Fruit fly (Drosophila melanogaster) whole organism, embryonic: ENCODE results near the gene SppL.

Source experiments
- CG10147 ChIP-seq: fragments of 200-800 bp; sonication (Bioruptor generic); optimal IDR thresholded peaks from 2 replicates; lab custom pipeline; 2019; ENCODE audit warnings: missing biosample characterization, mild to moderate bottlenecking, missing genetic modification characterization, moderate library complexity
- CG10321 ChIP-seq: fragments of 200-800 bp; sonication (Bioruptor generic); IDR thresholded peaks from 2 replicates; pipeline ENCODE4 v1.3.6; 2022; ENCODE audit warnings: missing biosample characterization, missing genetic modification characterization
- CG10366 ChIP-seq: fragments of 200-800 bp; sonication (Bioruptor generic); IDR thresholded peaks from 2 replicates; pipeline ENCODE4 v1.3.6; 2022; ENCODE audit warnings: missing biosample characterization, missing genetic modification characterization
- CG10543 ChIP-seq: fragments of 200-800 bp; sonication (Bioruptor generic); optimal IDR thresholded peaks from 3 replicates; lab custom pipeline; 2017; ENCODE audit warnings: missing biosample characterization, mild to moderate bottlenecking, missing genetic modification characterization, moderate library complexity
- CG11247 ChIP-seq: fragments of 200-800 bp; sonication (Bioruptor generic); IDR thresholded peaks from 2 replicates; pipeline ENCODE4 v1.3.6; 2022; ENCODE audit warnings: missing biosample characterization, missing genetic modification characterization
- CG11398 ChIP-seq: fragments of 200-800 bp; sonication (Bioruptor generic); optimal IDR thresholded peaks from 2 replicates; lab custom pipeline; 2016; ENCODE audit warnings: missing biosample characterization, missing genetic modification characterization
- CG12391 ChIP-seq: fragments of 200-800 bp; sonication (Bioruptor generic); optimal IDR thresholded peaks from 3 replicates; lab custom pipeline; 2018; ENCODE audit warnings: missing biosample characterization, mild to moderate bottlenecking, missing genetic modification characterization, moderate library complexity
- CG13894 ChIP-seq: fragments of 200-800 bp; sonication (Bioruptor generic); optimal IDR thresholded peaks from 3 replicates; lab custom pipeline; 2018; ENCODE audit warnings: missing biosample characterization, mild to moderate bottlenecking, missing genetic modification characterization, moderate library complexity
- CG1647 ChIP-seq: fragments of 200-800 bp; sonication (Bioruptor generic); optimal IDR thresholded peaks from 3 replicates; lab custom pipeline; 2016; ENCODE audit warnings: missing biosample characterization, missing genetic modification characterization
- CG17328 ChIP-seq: fragments of 200-800 bp; sonication (Bioruptor generic); IDR thresholded peaks from 2 replicates; pipeline ENCODE4 v1.3.6; 2022; ENCODE audit warnings: missing biosample characterization, missing genetic modification characterization
- CG17612 ChIP-seq: fragments of 200-800 bp; sonication (Bioruptor generic); IDR thresholded peaks from 2 replicates; pipeline ENCODE4 v1.3.6; 2022; ENCODE audit warnings: missing biosample characterization, missing genetic modification characterization
- CG18599 ChIP-seq: fragments of 200-800 bp; sonication (Bioruptor generic); optimal IDR thresholded peaks from 3 replicates; lab custom pipeline; 2017; ENCODE audit warnings: missing biosample characterization, missing genetic modification characterization, mild to moderate bottlenecking, moderate library complexity, missing genetic modification reagents
- CG3065 ChIP-seq: fragments of 200-800 bp; sonication (Bioruptor generic); optimal IDR thresholded peaks from 2 replicates; lab custom pipeline; 2016; ENCODE audit warnings: missing biosample characterization, missing genetic modification characterization
- CG32532 ChIP-seq: fragments of 200-800 bp; sonication (Bioruptor generic); IDR thresholded peaks from 2 replicates; pipeline ENCODE4 v1.3.6; 2022; ENCODE audit warnings: missing biosample characterization, missing genetic modification characterization
- CG33213 ChIP-seq: fragments of 200-800 bp; sonication (Bioruptor generic); optimal IDR thresholded peaks from 3 replicates; lab custom pipeline; 2016; ENCODE audit warnings: missing biosample characterization, missing genetic modification characterization
- CG3847 ChIP-seq: fragments of 200-800 bp; sonication (Bioruptor generic); IDR thresholded peaks from 2 replicates; pipeline ENCODE4 v1.3.6; 2022; ENCODE audit warnings: missing biosample characterization, missing genetic modification characterization
- CG42726 ChIP-seq: fragments of 200-800 bp; sonication (Bioruptor generic); IDR thresholded peaks from 2 replicates; pipeline ENCODE4 v1.3.6; 2022; ENCODE audit warnings: missing biosample characterization, missing genetic modification characterization; ENCODE audit not compliant: partially characterized antibody
- CG43689 ChIP-seq: fragments of 200-800 bp; sonication (Bioruptor generic); IDR thresholded peaks from 2 replicates; pipeline ENCODE4 v1.3.6; 2022; ENCODE audit warnings: missing biosample characterization, missing genetic modification characterization
- CG4707 ChIP-seq: fragments of 200-800 bp; sonication (Bioruptor generic); optimal IDR thresholded peaks from 2 replicates; lab custom pipeline; 2018; ENCODE audit warnings: missing biosample characterization, mild to moderate bottlenecking, missing genetic modification characterization, moderate library complexity
- CG4730 ChIP-seq: fragments of 200-800 bp; sonication (Bioruptor generic); IDR thresholded peaks from 2 replicates; pipeline ENCODE4 v1.3.6; 2022; ENCODE audit warnings: missing biosample characterization, missing genetic modification characterization
- CG5245 ChIP-seq: fragments of 200-800 bp; sonication (Bioruptor generic); optimal IDR thresholded peaks from 3 replicates; lab custom pipeline; 2016; ENCODE audit warnings: missing biosample characterization, missing genetic modification characterization
- CG7556 ChIP-seq: fragments of 200-800 bp; sonication (Bioruptor generic); optimal IDR thresholded peaks from 2 replicates; lab custom pipeline; 2017; ENCODE audit warnings: missing biosample characterization, mild to moderate bottlenecking, missing genetic modification characterization
- CG7963 ChIP-seq: fragments of 200-800 bp; sonication (Bioruptor generic); IDR thresholded peaks from 3 replicates; pipeline ENCODE4 v1.3.6; 2022; ENCODE audit warnings: missing biosample characterization, missing genetic modification characterization; ENCODE audit not compliant: partially characterized antibody
- CG8924 ChIP-seq: fragments of 200-800 bp; optimal IDR thresholded peaks from 3 replicates; lab custom pipeline; 2019; ENCODE audit warnings: missing biosample characterization, mild to moderate bottlenecking, missing genetic modification characterization, moderate library complexity
- CG9727 ChIP-seq: fragments of 200-800 bp; sonication (Bioruptor generic); optimal IDR thresholded peaks from 3 replicates; lab custom pipeline; 2017; ENCODE audit warnings: missing biosample characterization, mild to moderate bottlenecking, missing genetic modification characterization
- Dbx ChIP-seq: fragments of 200-800 bp; sonication (Bioruptor generic); IDR thresholded peaks from 3 replicates; pipeline ENCODE4 v1.3.6; 2022; ENCODE audit warnings: missing biosample characterization, missing genetic modification characterization
- Deaf1 ChIP-seq: fragments of 200-800 bp; optimal IDR thresholded peaks from 3 replicates; lab custom pipeline; 2019; ENCODE audit warnings: missing biosample characterization, mild to moderate bottlenecking, missing genetic modification characterization, moderate library complexity
- ERR ChIP-seq: fragments of 200-800 bp; sonication (Bioruptor generic); optimal IDR thresholded peaks from 2 replicates; lab custom pipeline; 2016; ENCODE audit warnings: missing biosample characterization, missing genetic modification characterization
- Hr51 ChIP-seq, 2 experiments: fragments of 200-800 bp; sonication (Bioruptor generic); optimal IDR thresholded peaks; 2 replicates in 1 of 2; 3 replicates in 1 of 2; lab custom pipeline; 2016 to 2018; ENCODE audit warnings: missing biosample characterization in 2 of 2, missing genetic modification characterization in 2 of 2, mild to moderate bottlenecking in 1 of 2, moderate library complexity in 1 of 2
- Mes4 ChIP-seq: fragments of 200-800 bp; sonication (Bioruptor generic); optimal IDR thresholded peaks from 2 replicates; lab custom pipeline; 2016; ENCODE audit warnings: missing biosample characterization, missing genetic modification characterization
- Myb ChIP-seq: fragments of 200-800 bp; sonication (Bioruptor generic); optimal IDR thresholded peaks from 2 replicates; lab custom pipeline; 2016; ENCODE audit warnings: missing biosample characterization, missing genetic modification characterization
- Ravus ChIP-seq: fragments of 200-800 bp; sonication (Bioruptor generic); IDR thresholded peaks from 2 replicates; pipeline ENCODE4 v1.3.6; 2022; ENCODE audit warnings: missing biosample characterization, missing genetic modification characterization
- Spps ChIP-seq: fragments of 200-800 bp; sonication (Bioruptor generic); optimal IDR thresholded peaks from 2 replicates; lab custom pipeline; 2018; ENCODE audit warnings: missing biosample characterization, mild to moderate bottlenecking, missing genetic modification characterization
- btn ChIP-seq: fragments of 200-800 bp; sonication (Bioruptor generic); optimal IDR thresholded peaks from 2 replicates; lab custom pipeline; 2016; ENCODE audit warnings: missing biosample characterization, missing genetic modification characterization
- caup ChIP-seq: fragments of 200-800 bp; sonication (Bioruptor generic); optimal IDR thresholded peaks from 3 replicates; lab custom pipeline; 2017; ENCODE audit warnings: missing biosample characterization, mild to moderate bottlenecking, missing genetic modification characterization, moderate library complexity; ENCODE audit not compliant: severe bottlenecking
- crc ChIP-seq: fragments of 200-800 bp; sonication (Bioruptor generic); optimal IDR thresholded peaks from 2 replicates; lab custom pipeline; 2016; ENCODE audit warnings: missing biosample characterization, missing genetic modification characterization
- da ChIP-seq: fragments of 200-800 bp; sonication (Bioruptor generic); optimal IDR thresholded peaks from 2 replicates; lab custom pipeline; 2016; ENCODE audit warnings: missing biosample characterization, missing genetic modification characterization
- dmrt99B ChIP-seq: fragments of 200-800 bp; sonication (Bioruptor generic); optimal IDR thresholded peaks from 2 replicates; lab custom pipeline; 2018; ENCODE audit warnings: missing biosample characterization, mild to moderate bottlenecking, missing genetic modification characterization, moderate library complexity
- eve ChIP-seq, 2 experiments: fragments of >200 bp; optimal IDR thresholded peaks; 2 replicates each; lab custom pipeline; 2017; ENCODE audit warnings: missing biosample characterization in 2 of 2, missing genetic modification characterization in 2 of 2
- fru ChIP-seq: fragments of >200 bp; optimal IDR thresholded peaks from 2 replicates; lab custom pipeline; 2017
- gcm2 ChIP-seq: fragments of 200-800 bp; sonication (Bioruptor generic); optimal IDR thresholded peaks from 2 replicates; lab custom pipeline; 2016; ENCODE audit warnings: missing biosample characterization, missing genetic modification characterization
- grn ChIP-seq: fragments of 200-800 bp; sonication (Bioruptor generic); optimal IDR thresholded peaks from 3 replicates; lab custom pipeline; 2017; ENCODE audit warnings: missing biosample characterization, missing genetic modification characterization
- hkb ChIP-seq, 2 experiments: fragments of 200-800 bp in 1 of 2; fragments of >200 bp in 1 of 2; sonication (Bioruptor generic) in 1 of 2; IDR thresholded peaks in 1 of 2; optimal IDR thresholded peaks in 1 of 2; 2 replicates each; pipeline versions ENCODE4 v1.3.6 to Lab custom; 2017 to 2022; ENCODE audit warnings: missing biosample characterization in 1 of 2, missing genetic modification characterization in 1 of 2
- mld ChIP-seq: fragments of 200-800 bp; sonication (Bioruptor generic); IDR thresholded peaks from 3 replicates; pipeline ENCODE4 v1.3.6; 2022; ENCODE audit warnings: missing biosample characterization, missing genetic modification characterization; ENCODE audit not compliant: partially characterized antibody
- oc ChIP-seq: fragments of 200-800 bp; sonication (Bioruptor generic); optimal IDR thresholded peaks from 2 replicates; lab custom pipeline; 2018; ENCODE audit warnings: missing biosample characterization, mild to moderate bottlenecking, missing genetic modification characterization, moderate library complexity
- org-1 ChIP-seq: fragments of 200-800 bp; sonication (Bioruptor generic); optimal IDR thresholded peaks from 2 replicates; lab custom pipeline; 2017; ENCODE audit warnings: missing biosample characterization, missing genetic modification characterization
- scrt ChIP-seq: fragments of 200-800 bp; sonication (Bioruptor generic); optimal IDR thresholded peaks from 2 replicates; lab custom pipeline; 2018; ENCODE audit warnings: missing biosample characterization, mild to moderate bottlenecking, missing genetic modification characterization, moderate library complexity
- shn ChIP-seq: fragments of 200-800 bp; sonication (Bioruptor generic); optimal IDR thresholded peaks from 3 replicates; lab custom pipeline; 2016; ENCODE audit warnings: missing biosample characterization, missing genetic modification characterization
- stc ChIP-seq: fragments of 200-800 bp; sonication (Bioruptor generic); IDR thresholded peaks from 2 replicates; pipeline ENCODE4 v1.3.6; 2022; ENCODE audit warnings: missing biosample characterization, missing genetic modification characterization
- ttk ChIP-seq: fragments of 200-800 bp; sonication (Bioruptor generic); IDR thresholded peaks from 2 replicates; pipeline ENCODE4 v2.1.2; 2022; ENCODE audit warnings: missing biosample characterization, missing genetic modification characterization
- unpg ChIP-seq: fragments of 200-800 bp; sonication (Bioruptor generic); optimal IDR thresholded peaks from 3 replicates; lab custom pipeline; 2018; ENCODE audit warnings: missing biosample characterization, mild to moderate bottlenecking, missing genetic modification characterization, moderate library complexity

The SppL gene

dm6 chr3R:25854825-25855224, 27.0 kb upstream of the SppL start (continued):
- TF ChIP-seq Deaf1 (no peak), CG7963 (GFP tag; lab: Robert Waterston, UW) (no peak), CG11398 (GFP tag; lab: Kevin White, UChicago) (no peak), stc (GFP tag; lab: Robert Waterston, UW) (0 out of 2 replicates have a peak, but pooled peaks have one; percentile 15), CG13894 (tag; lab: Kevin White, UChicago) (no peak), CG1647 (no peak), Spps (tag; lab: Kevin White, UChicago) (no peak), Mes4 (no peak), CG9727 (peak; percentile 11), mld (GFP tag; lab: Robert Waterston, UW) (no peak), CG5245 (GFP tag; lab: Kevin White, UChicago) (no peak), ttk (GFP tag; lab: Robert Waterston, UW) (no peak), crc (GFP tag; lab: Kevin White, UChicago) (no peak), org-1 (no peak), btn (GFP tag; lab: Kevin White, UChicago) (no peak), CG32532 (peak; percentile 30), CG3065 (GFP tag; lab: Kevin White, UChicago) (no peak), CG10147 (peak; percentile 25), gcm2 (GFP tag; lab: Kevin White, UChicago) (no peak), da (GFP tag; lab: Kevin White, UChicago) (no peak), oc (tag; lab: Kevin White, UChicago) (no peak), CG3847 (GFP tag; lab: Robert Waterston, UW) (no peak), dmrt99B (tag; lab: Kevin White, UChicago) (peak; percentile 35), scrt (GFP tag; lab: Kevin White, UChicago) (peak; percentile 14), CG8924 (no peak), CG10321 (no peak), CG42726 (no peak), CG12391 (peak; percentile 3), CG43689 (GFP tag; lab: Robert Waterston, UW) (no peak), CG4730 (GFP tag; lab: Robert Waterston, UW) (no peak), unpg (GFP tag; lab: Kevin White, UChicago) (peak; percentile 28), CG11247 (GFP tag; lab: Robert Waterston, UW) (0 out of 2 replicates have a peak, but pooled peaks have one; percentile 12), Myb (GFP tag; lab: Kevin White, UChicago) (no peak), fru (lab: Kevin White, UChicago) (no peak), CG18599 (GFP tag; lab: Kevin White, UChicago) (peak; percentile 76), eve (GFP tag; optimal IDR thresholded peaks at IDR 0.05; lab: Kevin White, UChicago) (peak in 1 of 2 experiments; percentile 41), CG10366 (GFP tag; lab: Robert Waterston, UW) (no peak), CG7556 (peak; percentile 34), hkb (optimal IDR thresholded peaks at IDR 0.05; lab: Kevin White, UChicago) (no peak), hkb (GFP tag; IDR thresholded peaks at IDR 0.05; lab: Robert Waterston, UW) (peak; percentile 51; the same call in 1 of the 2 replicates), Ravus (no peak), CG17328 (GFP tag; lab: Robert Waterston, UW) (0 out of 2 replicates have a peak, but pooled peaks have one; percentile 18), Dbx (GFP tag; lab: Robert Waterston, UW) (peak; percentile 58; the same call in 1 of the 3 replicates), grn (GFP tag; lab: Kevin White, UChicago) (no peak), CG4707 (GFP tag; lab: Kevin White, UChicago) (no peak), CG17612 (GFP tag; lab: Robert Waterston, UW) (no peak), caup (peak; percentile 29), shn (GFP tag; lab: Kevin White, UChicago) (no peak), CG10543 (GFP tag; lab: Kevin White, UChicago) (no peak), ERR (no peak), CG33213 (GFP tag; lab: Kevin White, UChicago) (no peak), Hr51 (GFP tag; optimal IDR thresholded peaks at IDR 0.05; lab: Kevin White, UChicago) (peak in 1 of 2 experiments; percentile 44)
